Worm (Caenorhabditis elegans): ENCODE results near the gene C23H4.8.

C23H4.8 gene

DNA sequence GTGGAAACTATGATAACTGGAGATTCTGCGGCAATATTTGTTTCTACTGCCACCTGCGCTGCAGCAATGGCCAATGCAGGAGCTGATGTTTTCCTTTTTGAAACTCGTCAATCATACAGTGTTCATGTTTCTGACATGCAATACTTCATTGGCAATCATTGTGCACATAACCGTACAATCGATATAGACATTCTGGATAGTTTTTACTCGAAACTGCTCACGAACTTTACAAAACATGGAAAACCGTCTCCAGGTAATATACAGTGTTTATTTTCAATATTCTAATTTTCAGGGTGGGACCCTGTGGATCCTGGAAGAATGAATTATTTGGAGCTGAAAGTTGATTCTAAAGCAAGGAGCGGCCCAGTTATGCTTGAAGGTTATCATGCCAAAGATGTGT lies 4.8 kb downstream of the C23H4.8 start, which contains the start of gene cest-9.2:
Gene cest-9.2, plus strand, starts transcription at position 301 of the 400 bp plus-strand sequence.
- TF ChIP-seq nhr-25 (tag; optimal IDR thresholded peaks at IDR 0.05) (no peak), ceh-16 (tag; optimal IDR thresholded peaks at IDR 0.05) (no peak), mbf-1 (tag; optimal IDR thresholded peaks at IDR 0.05) (no peak), nhr-237 (tag; optimal IDR thresholded peaks at IDR 0.05) (no peak), nhr-6 (tag; optimal IDR thresholded peaks at IDR 0.05) (no peak), alr-1 (tag; optimal IDR thresholded peaks at IDR 0.05) (no peak), fos-1 (tag; optimal IDR thresholded peaks at IDR 0.05) (no peak), unc-55 (GFP tag; optimal IDR thresholded peaks at IDR 0.05) (no peak), sem-4 (tag; optimal IDR thresholded peaks at IDR 0.05) (no peak), nhr-77 (tag; optimal IDR thresholded peaks at IDR 0.05) (no peak), nhr-11 (tag; optimal IDR thresholded peaks at IDR 0.05) (no peak), elt-3 (tag; optimal IDR thresholded peaks at IDR 0.05) (no peak), sma-9 (GFP tag; optimal IDR thresholded peaks at IDR 0.05) (no peak), sma-9 (tag; optimal IDR thresholded peaks at IDR 0.05) (no peak), elt-1 (tag; optimal IDR thresholded peaks at IDR 0.05) (no peak), lin-13 (GFP tag; optimal IDR thresholded peaks at IDR 0.05) (no peak), nhr-23 (tag; optimal IDR thresholded peaks at IDR 0.05) (no peak)

DNA sequence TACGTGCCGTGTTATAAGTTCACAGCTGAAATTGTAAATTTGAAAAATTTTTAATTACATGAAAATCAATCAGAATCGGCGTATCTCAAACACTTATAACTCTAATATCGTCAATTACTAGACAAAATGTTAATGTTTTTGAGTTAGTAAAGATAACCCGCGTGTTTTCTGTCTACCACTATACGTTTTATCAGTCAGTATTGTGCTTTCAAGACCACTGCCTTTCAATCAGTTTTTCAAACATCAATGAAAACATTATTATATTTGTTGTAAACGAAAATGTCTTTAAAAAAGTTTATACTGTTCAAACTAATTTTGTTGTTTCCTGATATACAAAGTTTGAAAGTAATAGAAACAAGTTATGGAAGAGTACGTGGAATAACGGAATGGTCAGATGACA lies 5.7 kb downstream of the C23H4.8 start:
- TF ChIP-seq peb-1 (tag; optimal IDR thresholded peaks at IDR 0.05) (no peak), lin-39 (tag; optimal IDR thresholded peaks at IDR 0.05) (no peak), unc-39 (tag; optimal IDR thresholded peaks at IDR 0.05) (no peak), nhr-23 (tag; optimal IDR thresholded peaks at IDR 0.05) (no peak), ceh-16 (tag; optimal IDR thresholded peaks at IDR 0.05) (no peak), sma-3 (GFP tag; optimal IDR thresholded peaks at IDR 0.05) (no peak), nhr-11 (tag; optimal IDR thresholded peaks at IDR 0.05) (no peak), nhr-10 (tag; optimal IDR thresholded peaks at IDR 0.05) (no peak), egl-27 (tag; optimal IDR thresholded peaks at IDR 0.05) (no peak)

DNA sequence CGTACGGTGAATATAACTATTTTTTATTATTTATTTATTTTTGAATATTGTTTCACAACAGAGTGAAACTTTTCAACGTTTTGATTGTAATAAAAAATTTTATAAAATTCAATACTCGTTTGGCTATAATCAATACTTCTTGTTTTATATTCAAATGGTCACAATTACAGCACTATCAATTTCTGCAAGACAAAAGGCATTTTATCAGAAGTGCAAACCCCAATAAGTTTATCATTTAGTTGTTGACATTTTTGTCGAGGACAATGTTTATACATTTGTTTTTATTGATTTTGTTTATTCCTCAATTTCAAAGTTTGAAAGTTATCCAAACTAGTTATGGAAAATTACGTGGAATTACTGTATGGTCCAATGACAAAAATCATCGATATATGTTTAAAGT lies 8.9 kb downstream of the C23H4.8 start, which contains the start of gene cest-9.1:
Gene cest-9.1, plus strand, starts transcription at position 213 of the 400 bp plus-strand sequence.
- peak; percentile 57 for TF ChIP-seq fos-1 (tag; optimal IDR thresholded peaks at IDR 0.05)
- TF ChIP-seq gmeb-1 (tag; optimal IDR thresholded peaks at IDR 0.05), result no peak

DNA sequence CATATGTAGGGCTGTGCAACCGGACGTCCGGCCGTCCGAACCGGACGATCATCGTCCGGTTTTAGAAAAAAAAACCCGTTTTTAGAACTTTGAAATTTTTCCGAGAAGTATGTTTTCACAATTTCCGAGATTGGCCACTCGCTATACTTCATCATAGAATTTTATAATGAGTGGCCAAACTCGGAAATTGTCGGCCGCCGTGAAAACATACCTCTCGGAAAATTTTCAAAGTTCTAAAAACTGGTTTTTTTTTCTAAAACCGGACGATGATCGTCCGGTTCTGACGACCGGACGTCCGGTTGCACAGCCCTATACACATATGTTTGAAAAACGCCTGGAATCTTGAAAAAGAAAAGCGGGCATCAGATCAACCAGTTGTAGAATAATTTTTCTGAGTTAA lies 10.1 kb downstream of the C23H4.8 start:
- TF ChIP-seq snpc-4 (tag; optimal IDR thresholded peaks at IDR 0.05), result no peak
- no peak for TF ChIP-seq nhr-10 (tag; optimal IDR thresholded peaks at IDR 0.05)
- TF ChIP-seq ztf-4 (tag; optimal IDR thresholded peaks at IDR 0.05), result no peak
- TF ChIP-seq F13H6.1 (tag; optimal IDR thresholded peaks at IDR 0.05), result no peak
- no peak for TF ChIP-seq nhr-77 (tag; optimal IDR thresholded peaks at IDR 0.05)

DNA sequence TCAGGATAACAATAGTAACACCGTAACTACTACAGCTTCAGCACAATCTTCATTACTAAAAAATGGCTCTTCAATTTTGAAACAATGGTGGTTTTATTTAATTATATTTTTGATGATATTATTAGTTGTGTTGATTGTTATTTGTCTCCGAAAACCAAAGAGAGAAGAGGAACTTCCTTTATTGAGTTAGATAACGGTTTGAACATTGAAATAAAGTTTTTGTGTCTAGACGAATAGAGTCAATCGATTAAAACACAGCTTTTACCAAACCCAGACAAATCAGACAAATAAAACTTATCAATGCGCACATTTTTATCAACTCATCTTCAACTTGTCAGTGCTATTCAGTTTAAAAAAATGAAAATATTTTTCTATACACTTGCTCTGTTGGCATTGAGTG lies 12.6 kb downstream of the C23H4.8 start, which contains the start of gene cest-7:
Gene cest-7, plus strand, starts transcription at position 301 of the 400 bp plus-strand sequence.
- TF ChIP-seq mab-5 (tag; optimal IDR thresholded peaks at IDR 0.05) (no peak), zag-1 (tag; optimal IDR thresholded peaks at IDR 0.05) (no peak), F13H6.1 (tag; optimal IDR thresholded peaks at IDR 0.05) (no peak), nhr-77 (tag; optimal IDR thresholded peaks at IDR 0.05) (no peak), snpc-4 (tag; optimal IDR thresholded peaks at IDR 0.05) (no peak), nhr-21 (tag; optimal IDR thresholded peaks at IDR 0.05) (no peak), lsy-2 (tag; optimal IDR thresholded peaks at IDR 0.05) (no peak), nhr-11 (tag; optimal IDR thresholded peaks at IDR 0.05) (no peak), Y55F3AM.14 (GFP tag; optimal IDR thresholded peaks at IDR 0.05) (no peak), nhr-23 (tag; optimal IDR thresholded peaks at IDR 0.05) (no peak), sma-3 (GFP tag; optimal IDR thresholded peaks at IDR 0.05) (no peak), nhr-6 (tag; optimal IDR thresholded peaks at IDR 0.05) (no peak), ztf-11 (tag; optimal IDR thresholded peaks at IDR 0.05) (no peak), skn-1 (tag; optimal IDR thresholded peaks at IDR 0.05) (no peak), nhr-237 (tag; optimal IDR thresholded peaks at IDR 0.05) (no peak), crh-2 (tag; optimal IDR thresholded peaks at IDR 0.05) (no peak), mbf-1 (tag; optimal IDR thresholded peaks at IDR 0.05) (no peak), nhr-12 (tag; optimal IDR thresholded peaks at IDR 0.05) (no peak)
